Worm (Caenorhabditis elegans) whole organism, L1 larva: ENCODE measurements around the gene ints-2.

ENCODE experiments used
- C04F5.9 ChIP-seq: sonication (generic microtip); optimal IDR thresholded peaks from 2 replicates; lab custom pipeline; 2016; ENCODE audit warnings: missing genetic modification characterization, missing compliant biosample characterization
- F16B12.6 ChIP-seq: fragments of 150-350 bp; optimal IDR thresholded peaks from 2 replicates; lab custom pipeline; 2014; ENCODE audit warnings: missing biosample characterization, missing genetic modification characterization
- Y116A8C.19 ChIP-seq: sonication (generic microtip); optimal IDR thresholded peaks from 2 replicates; lab custom pipeline; 2016; ENCODE audit warnings: missing compliant biosample characterization, missing genetic modification characterization, borderline replicate concordance
- aha-1 ChIP-seq: fragments of 150-350 bp; optimal IDR thresholded peaks from 2 replicates; lab custom pipeline; 2014; ENCODE audit warnings: missing biosample characterization, missing genetic modification characterization
- ama-1 ChIP-seq: fragments of 150-350 bp; optimal IDR thresholded peaks from 2 replicates; lab custom pipeline; 2014
- blmp-1 ChIP-seq: fragments of 150-350 bp; optimal IDR thresholded peaks from 2 replicates; lab custom pipeline; 2014; ENCODE audit warnings: missing biosample characterization, missing genetic modification characterization
- ceh-8 ChIP-seq: fragments of 200-800 bp; sonication (Bioruptor generic); optimal IDR thresholded peaks from 2 replicates; lab custom pipeline; 2018; ENCODE audit warnings: mild to moderate bottlenecking, missing genetic modification characterization, moderate library complexity, missing compliant biosample characterization
- ceh-88 ChIP-seq: fragments of 200-800 bp; sonication (Bioruptor generic); IDR thresholded peaks from 2 replicates; pipeline ENCODE4 v1.3.6; 2022; ENCODE audit warnings: missing genetic modification characterization, missing compliant biosample characterization
- ceh-90 ChIP-seq: sonication (generic microtip); optimal IDR thresholded peaks from 2 replicates; lab custom pipeline; 2016; ENCODE audit warnings: missing genetic modification characterization, missing compliant biosample characterization
- efl-1 ChIP-seq, 4 experiments: fragments of 150-350 bp; optimal IDR thresholded peaks in 3 of 4; peaks in 1 of 4; 1 replicate in 1 of 4; 2 replicates in 3 of 4; lab custom pipeline; 2014; ENCODE audit warnings: missing biosample characterization in 2 of 4, missing genetic modification characterization in 2 of 4, missing genetic modification reagents in 2 of 4
- elt-2 ChIP-seq: sonication (generic microtip); optimal IDR thresholded peaks from 2 replicates; lab custom pipeline; 2016; ENCODE audit warnings: missing genetic modification characterization, mild to moderate bottlenecking, inconsistent platforms, missing compliant biosample characterization, missing genetic modification reagents
- elt-3 ChIP-seq, 6 experiments: fragments of 150-350 bp in 1 of 6; sonication (generic microtip); optimal IDR thresholded peaks; 2 replicates each; lab custom pipeline; 2017 to 2018; ENCODE audit warnings: missing biosample characterization in 6 of 6, missing genetic modification characterization in 6 of 6, inconsistent platforms in 1 of 6
- fkh-10 ChIP-seq: sonication (generic microtip); optimal IDR thresholded peaks from 2 replicates; lab custom pipeline; 2017; ENCODE audit warnings: missing biosample characterization, missing genetic modification reagents, missing genetic modification characterization
- grh-1 ChIP-seq: fragments of 200-800 bp; sonication (Bioruptor generic); IDR thresholded peaks from 2 replicates; pipeline ENCODE4 v1.3.6; 2022; ENCODE audit warnings: missing genetic modification reagents, missing genetic modification characterization, missing compliant biosample characterization
- hlh-4 ChIP-seq: sonication (generic microtip); optimal IDR thresholded peaks from 2 replicates; lab custom pipeline; 2016; ENCODE audit warnings: mild to moderate bottlenecking, missing genetic modification characterization, missing compliant biosample characterization
- isw-1 ChIP-seq: fragments of 200-800 bp; sonication (Bioruptor generic); IDR thresholded peaks from 2 replicates; pipeline ENCODE4 v1.3.6; 2022; ENCODE audit warnings: missing genetic modification characterization, missing compliant biosample characterization
- lin-14 ChIP-seq: fragments of 200-800 bp; sonication (Bioruptor generic); optimal IDR thresholded peaks from 2 replicates; lab custom pipeline; 2018; ENCODE audit warnings: mild to moderate bottlenecking, missing genetic modification characterization, moderate library complexity, missing compliant biosample characterization
- lsy-2 ChIP-seq, 2 experiments: fragments of 150-350 bp; optimal IDR thresholded peaks; 2 replicates each; lab custom pipeline; 2014; ENCODE audit warnings: missing biosample characterization in 2 of 2, missing genetic modification characterization in 2 of 2
- mdl-1 ChIP-seq, 2 experiments: fragments of 150-350 bp; optimal IDR thresholded peaks; 2 replicates each; lab custom pipeline; 2014 to 2017; ENCODE audit warnings: missing biosample characterization in 2 of 2, missing genetic modification characterization in 2 of 2, inconsistent platforms in 1 of 2
- mep-1 ChIP-seq: fragments of 150-350 bp; optimal IDR thresholded peaks from 2 replicates; lab custom pipeline; 2014; ENCODE audit warnings: missing biosample characterization, missing genetic modification characterization
- nhr-11 ChIP-seq: fragments of 150-350 bp; optimal IDR thresholded peaks from 2 replicates; lab custom pipeline; 2014; ENCODE audit warnings: missing biosample characterization, missing genetic modification characterization
- nhr-28 ChIP-seq: fragments of 150-350 bp; optimal IDR thresholded peaks from 2 replicates; lab custom pipeline; 2014; ENCODE audit warnings: missing biosample characterization, missing genetic modification characterization
- nhr-47 ChIP-seq: sonication (generic microtip); optimal IDR thresholded peaks from 2 replicates; lab custom pipeline; 2016; ENCODE audit warnings: mild to moderate bottlenecking, missing genetic modification characterization, moderate library complexity, missing compliant biosample characterization
- nhr-71 ChIP-seq: sonication (generic microtip); optimal IDR thresholded peaks from 2 replicates; lab custom pipeline; 2016; ENCODE audit warnings: mild to moderate bottlenecking, missing genetic modification characterization, moderate library complexity, missing compliant biosample characterization
- nhr-77 ChIP-seq: fragments of 150-350 bp; optimal IDR thresholded peaks from 2 replicates; lab custom pipeline; 2014; ENCODE audit warnings: missing biosample characterization, missing genetic modification characterization
- nhr-84 ChIP-seq: sonication (generic microtip); optimal IDR thresholded peaks from 2 replicates; lab custom pipeline; 2017; ENCODE audit warnings: missing biosample characterization, missing genetic modification characterization
- nhr-85 ChIP-seq: sonication (generic microtip); peaks from one replicate; lab custom pipeline; 2016; ENCODE audit warnings: missing genetic modification characterization, inconsistent platforms, missing compliant biosample characterization
- rnt-1 ChIP-seq: sonication (generic microtip); optimal IDR thresholded peaks from 2 replicates; lab custom pipeline; 2016; ENCODE audit warnings: mild to moderate bottlenecking, missing genetic modification characterization, moderate library complexity, missing compliant biosample characterization
- skn-1 ChIP-seq: fragments of 150-350 bp; optimal IDR thresholded peaks from 2 replicates; lab custom pipeline; 2014; ENCODE audit warnings: missing biosample characterization, missing genetic modification characterization
- snu-23 ChIP-seq: sonication (generic microtip); optimal IDR thresholded peaks from 2 replicates; lab custom pipeline; 2016; ENCODE audit warnings: missing genetic modification characterization, missing compliant biosample characterization
- sox-4 ChIP-seq: sonication (generic microtip); optimal IDR thresholded peaks from 2 replicates; lab custom pipeline; 2016; ENCODE audit warnings: missing genetic modification characterization, missing compliant biosample characterization
- sptf-1 ChIP-seq: fragments of 150-350 bp; optimal IDR thresholded peaks from 2 replicates; lab custom pipeline; 2014; ENCODE audit warnings: missing biosample characterization, missing genetic modification characterization
- tbx-2 ChIP-seq: sonication (generic microtip); optimal IDR thresholded peaks from 2 replicates; lab custom pipeline; 2016; ENCODE audit warnings: missing genetic modification characterization, missing compliant biosample characterization
- unc-30 ChIP-seq: sonication (generic microtip); optimal IDR thresholded peaks from 2 replicates; lab custom pipeline; 2017; ENCODE audit warnings: missing biosample characterization, missing genetic modification characterization
- unc-62 ChIP-seq: fragments of 150-350 bp; optimal IDR thresholded peaks from 2 replicates; lab custom pipeline; 2014; ENCODE audit warnings: missing biosample characterization, missing genetic modification reagents, missing genetic modification characterization
- unc-86 ChIP-seq: sonication (generic microtip); optimal IDR thresholded peaks from 2 replicates; lab custom pipeline; 2016; ENCODE audit warnings: missing genetic modification characterization, missing compliant biosample characterization
- vab-15 ChIP-seq: sonication (generic microtip); optimal IDR thresholded peaks from 2 replicates; lab custom pipeline; 2017; ENCODE audit warnings: missing genotype, mild to moderate bottlenecking, missing genetic modification characterization, missing compliant biosample characterization
- xbp-1 ChIP-seq: sonication (generic microtip); optimal IDR thresholded peaks from 2 replicates; lab custom pipeline; 2016; ENCODE audit warnings: missing genetic modification characterization, missing compliant biosample characterization
- zip-4 ChIP-seq: fragments of 200-800 bp; sonication (Bioruptor generic); optimal IDR thresholded peaks from 2 replicates; lab custom pipeline; 2018; ENCODE audit warnings: mild to moderate bottlenecking, missing genetic modification characterization, moderate library complexity, missing compliant biosample characterization

The ints-2 gene

DNA sequence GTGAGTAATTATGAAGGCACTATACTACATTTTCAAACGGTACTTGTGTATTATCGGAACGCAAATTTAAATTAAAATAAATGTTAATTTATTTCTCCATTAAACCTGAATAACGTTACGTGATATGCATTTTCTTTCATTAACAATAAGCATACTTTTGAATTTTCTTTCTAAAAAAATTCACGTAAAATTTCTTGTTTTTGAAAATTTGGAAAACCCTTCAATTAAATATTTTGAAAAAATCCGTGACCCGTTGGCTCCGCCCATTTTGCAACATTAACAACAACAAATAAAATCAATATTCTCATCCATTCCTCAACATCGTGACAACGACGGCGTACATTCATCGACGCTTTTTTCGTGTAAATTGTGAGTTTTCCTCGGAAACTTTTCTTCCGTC lies 39.3 kb upstream of the ints-2 start, which contains the start of gene acs-10:
TSS of gene acs-10 (plus strand) at position 301 of the 400 bp plus-strand sequence.
- TF ChIP-seq elt-3 (tag; optimal IDR thresholded peaks at IDR 0.05; lab: Kevin White, UChicago): no peak
- TF ChIP-seq Y116A8C.19 (tag; lab: Kevin White, UChicago): no peak
- no peak for TF ChIP-seq vab-15 (tag; lab: Kevin White, UChicago)
- TF ChIP-seq ama-1 (lab: Kevin White, UChicago): no peak
- TF ChIP-seq unc-30: no peak
- no peak for TF ChIP-seq ceh-8
- no peak for TF ChIP-seq nhr-11 (tag; lab: Kevin White, UChicago)
- no peak for TF ChIP-seq tbx-2 (tag; lab: Kevin White, UChicago)
- TF ChIP-seq mdl-1 (tag; optimal IDR thresholded peaks at IDR 0.05; lab: Kevin White, UChicago): no peak
- TF ChIP-seq efl-1 (optimal IDR thresholded peaks at IDR 0.05; lab: Kevin White, UChicago): no peak
- TF ChIP-seq efl-1 (GFP tag; optimal IDR thresholded peaks at IDR 0.05 in 1 of 2; lab: Kevin White, UChicago): no peak
- no peak for TF ChIP-seq zip-4 (GFP tag; lab: Kevin White, UChicago)
- no peak for TF ChIP-seq isw-1 (GFP tag; lab: Robert Waterston, UW)
- TF ChIP-seq nhr-28 (tag; lab: Kevin White, UChicago): no peak
- no peak for TF ChIP-seq mep-1
- no peak for TF ChIP-seq skn-1 (tag; lab: Kevin White, UChicago)
- TF ChIP-seq nhr-84: no peak

DNA sequence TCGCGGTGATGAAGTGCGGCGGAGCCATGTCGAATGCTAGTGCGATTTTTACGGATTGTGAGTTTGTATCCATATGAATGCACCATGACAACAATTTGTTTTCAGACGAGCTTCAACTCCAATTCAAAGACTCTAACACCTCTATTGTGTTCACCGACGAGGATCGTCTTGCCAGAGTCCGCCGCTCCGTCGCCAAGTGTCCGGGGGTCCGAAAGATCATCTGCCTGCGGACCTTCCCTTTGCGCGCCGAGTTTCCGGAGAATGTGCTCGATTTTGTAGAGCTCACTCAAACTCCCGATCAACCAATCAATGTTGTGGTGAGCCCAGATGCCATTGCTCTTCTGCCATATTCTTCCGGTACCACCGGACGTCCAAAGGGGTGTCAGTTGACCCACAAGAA lies 38.4 kb upstream of the ints-2 start:
- no peak for TF ChIP-seq C04F5.9 (tag; lab: Kevin White, UChicago)
- no peak for TF ChIP-seq elt-2 (tag; lab: Kevin White, UChicago)
- TF ChIP-seq zip-4 (GFP tag; lab: Kevin White, UChicago): no peak
- TF ChIP-seq ceh-90 (tag; lab: Kevin White, UChicago): no peak
- no peak for TF ChIP-seq hlh-4 (tag; lab: Kevin White, UChicago)
- TF ChIP-seq xbp-1 (tag; lab: Kevin White, UChicago): no peak

DNA sequence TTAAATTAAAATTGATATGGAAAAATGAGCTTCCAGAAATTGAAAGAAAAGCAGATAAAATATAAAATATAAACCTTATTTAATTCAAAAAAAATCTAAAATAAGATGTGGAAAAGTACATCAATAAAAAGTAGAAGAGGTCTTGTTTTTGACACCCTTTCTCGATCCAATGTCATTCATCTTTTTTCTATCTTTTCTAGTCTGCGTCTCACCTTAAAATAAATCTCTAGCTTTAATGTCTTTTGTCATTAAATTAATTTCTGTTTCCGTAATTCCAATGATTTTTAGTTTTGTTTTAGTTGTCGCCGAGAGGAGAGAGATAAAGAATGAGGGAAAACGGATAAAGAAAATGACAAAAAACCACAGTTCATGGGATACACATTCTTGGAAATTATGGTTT lies 36.4 kb upstream of the ints-2 start:
- TF ChIP-seq F16B12.6 (tag; lab: Kevin White, UChicago) (no peak), C04F5.9 (tag; lab: Kevin White, UChicago) (no peak), elt-3 (tag; optimal IDR thresholded peaks at IDR 0.05; lab: Kevin White, UChicago) (peak in 1 of 6 experiments; percentile 32), unc-86 (tag; lab: Kevin White, UChicago) (no peak), sox-4 (no peak), nhr-85 (tag; lab: Kevin White, UChicago) (peak; percentile 85), nhr-71 (tag; lab: Kevin White, UChicago) (peak; percentile 28), aha-1 (tag; lab: Kevin White, UChicago) (no peak), blmp-1 (peak; percentile 41), lsy-2 (tag; optimal IDR thresholded peaks at IDR 0.05; lab: Kevin White, UChicago) (peak in 1 of 2 experiments; percentile 34), snu-23 (GFP tag; lab: Kevin White, UChicago) (peak; percentile 27), lin-14 (peak; percentile 76), efl-1 (optimal IDR thresholded peaks at IDR 0.05; lab: Kevin White, UChicago) (no peak), efl-1 (GFP tag; optimal IDR thresholded peaks at IDR 0.05 in 1 of 2; lab: Kevin White, UChicago) (peak in 1 of 2 experiments; percentile 73), mep-1 (peak; percentile 21)

DNA sequence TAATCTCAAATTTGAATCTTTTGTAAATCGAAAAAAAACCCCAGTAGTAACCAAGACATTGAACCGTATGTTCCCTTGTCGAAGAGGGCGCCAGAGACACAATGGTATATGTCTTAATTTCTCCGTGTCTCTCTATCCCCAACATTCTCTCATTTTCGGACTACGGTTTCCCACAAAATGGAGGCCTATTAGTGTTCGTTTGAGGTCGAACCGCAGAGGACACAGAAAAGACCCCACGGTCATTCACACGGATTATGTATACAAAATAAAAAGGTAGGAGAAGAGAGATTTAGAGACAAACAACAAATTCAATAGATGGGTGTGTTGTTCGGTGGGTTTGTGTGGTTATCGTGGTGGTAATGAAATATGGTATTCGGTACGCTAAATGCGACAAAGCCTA lies 34.5 kb upstream of the ints-2 start:
- TF ChIP-seq grh-1 (GFP tag; lab: Robert Waterston, UW) (no peak), fkh-10 (GFP tag; lab: Kevin White, UChicago) (no peak), rnt-1 (tag; lab: Kevin White, UChicago) (no peak), nhr-47 (no peak), nhr-28 (tag; lab: Kevin White, UChicago) (no peak), sptf-1 (tag; lab: Kevin White, UChicago) (no peak), mep-1 (peak; percentile 27), lin-14 (peak; percentile 66), unc-62 (GFP tag; lab: Kevin White, UChicago) (no peak), snu-23 (GFP tag; lab: Kevin White, UChicago) (no peak), nhr-77 (tag; lab: Kevin White, UChicago) (no peak), aha-1 (tag; lab: Kevin White, UChicago) (no peak), nhr-85 (tag; lab: Kevin White, UChicago) (peak; percentile 53), blmp-1 (peak; percentile 29), ceh-88 (no peak)
